Worm (Caenorhabditis elegans): ENCODE measurements around the gene pxn-2.

- TF ChIP-seq B0261.1 (tag; optimal IDR thresholded peaks at IDR 0.05): no peak
- TF ChIP-seq chd-7 (tag; optimal IDR thresholded peaks at IDR 0.05): no peak
- no peak for TF ChIP-seq ama-1 (optimal IDR thresholded peaks at IDR 0.05)
- TF ChIP-seq ama-1 (GFP tag; optimal IDR thresholded peaks at IDR 0.05): no peak
- TF ChIP-seq zfh-2 (GFP tag; conservative IDR thresholded peaks at IDR 0.05): no peak
- TF ChIP-seq lin-40 (tag; optimal IDR thresholded peaks at IDR 0.05): no peak
- TF ChIP-seq snpc-4 (GFP tag; optimal IDR thresholded peaks at IDR 0.05): no peak
- no peak for TF ChIP-seq snpc-4 (tag; optimal IDR thresholded peaks at IDR 0.05)
- no peak for TF ChIP-seq lin-54 (GFP tag; optimal IDR thresholded peaks at IDR 0.05)
- no peak for TF ChIP-seq F52B5.7 (tag; optimal IDR thresholded peaks at IDR 0.05)
- no peak for TF ChIP-seq aptf-2 (GFP tag; conservative IDR thresholded peaks at IDR 0.05)
- TF ChIP-seq nhr-80 (tag; optimal IDR thresholded peaks at IDR 0.05): no peak
Observed at ce11 chrX:10941255-10941654, 37.8 kb downstream of the pxn-2 start, which contains the start of gene pho-7.

Measured in whole organism, young adult.